Worm (Caenorhabditis elegans) whole organism, mixed stage, embryonic: ENCODE results near the gene ZK1240.9.
A peak's percentile ranks its signal among the peaks of the same experiment; 100 is the strongest.
"Not testable (repeated sequence)": the region's sequence is repeated elsewhere in the genome, so short reads cannot be mapped to it uniquely, and the experiment has no call there.

Experiments
- M03D4.4 ChIP-seq: sonication (generic microtip); optimal IDR thresholded peaks from 2 replicates; lab custom pipeline; 2017; ENCODE audit warnings: mild to moderate bottlenecking, missing genetic modification characterization, missing compliant biosample characterization
- blmp-1 ChIP-seq: fragments of 150-350 bp; optimal IDR thresholded peaks from 2 replicates; lab custom pipeline; 2014; ENCODE audit warnings: missing biosample characterization, missing genetic modification characterization
- ceh-39 ChIP-seq: fragments of 150-350 bp; optimal IDR thresholded peaks from 2 replicates; lab custom pipeline; 2014; ENCODE audit warnings: missing biosample characterization, missing genetic modification characterization
- ceh-43 ChIP-seq: fragments of 200-800 bp; sonication (Bioruptor generic); optimal IDR thresholded peaks from 2 replicates; lab custom pipeline; 2018; ENCODE audit warnings: mild to moderate bottlenecking, missing genetic modification characterization, moderate library complexity, missing compliant biosample characterization
- ceh-83 ChIP-seq: fragments of 200-800 bp; sonication (Bioruptor generic); optimal IDR thresholded peaks from 2 replicates; lab custom pipeline; 2018; ENCODE audit warnings: mild to moderate bottlenecking, missing genetic modification characterization, missing compliant biosample characterization
- ces-1 ChIP-seq: fragments of 150-350 bp; optimal IDR thresholded peaks from 2 replicates; lab custom pipeline; 2014; ENCODE audit warnings: missing biosample characterization, missing genetic modification reagents, missing genetic modification characterization
- drap-1 ChIP-seq: fragments of 200-800 bp; sonication (Bioruptor generic); optimal IDR thresholded peaks from 3 replicates; lab custom pipeline; 2018; ENCODE audit warnings: mild to moderate bottlenecking, missing genetic modification characterization, missing compliant biosample characterization
- elt-1 ChIP-seq: sonication (generic microtip); optimal IDR thresholded peaks from 2 replicates; lab custom pipeline; 2017; ENCODE audit warnings: missing genetic modification characterization, mild to moderate bottlenecking, missing compliant biosample characterization, antibody characterized with exemption, moderate library complexity, borderline replicate concordance; ENCODE audit not compliant: insufficient read depth
- elt-3 ChIP-seq: fragments of 150-350 bp; optimal IDR thresholded peaks from 2 replicates; lab custom pipeline; 2014; ENCODE audit warnings: missing biosample characterization, missing genetic modification characterization
- ham-2 ChIP-seq: fragments of 200-800 bp; sonication (Bioruptor generic); optimal IDR thresholded peaks from 2 replicates; lab custom pipeline; 2018; ENCODE audit warnings: mild to moderate bottlenecking, missing genetic modification characterization, missing compliant biosample characterization
- lin-13 ChIP-seq: fragments of 150-350 bp; optimal IDR thresholded peaks from 2 replicates; lab custom pipeline; 2014; ENCODE audit warnings: missing biosample characterization, missing genetic modification characterization
- lin-32 ChIP-seq: fragments of 200-800 bp; sonication (Bioruptor generic); optimal IDR thresholded peaks from 2 replicates; lab custom pipeline; 2018; ENCODE audit warnings: mild to moderate bottlenecking, missing genetic modification characterization, missing compliant biosample characterization
- lsy-2 ChIP-seq: fragments of 150-350 bp; optimal IDR thresholded peaks from 2 replicates; lab custom pipeline; 2014; ENCODE audit warnings: missing biosample characterization, missing genetic modification characterization
- mep-1 ChIP-seq: fragments of 150-350 bp; optimal IDR thresholded peaks from 2 replicates; lab custom pipeline; 2017; ENCODE audit warnings: missing biosample characterization, missing genetic modification reagents, missing genetic modification characterization, inconsistent platforms
- mls-2 ChIP-seq: sonication (generic microtip); optimal IDR thresholded peaks from 2 replicates; lab custom pipeline; 2016; ENCODE audit warnings: mild to moderate bottlenecking, missing genetic modification characterization, moderate library complexity, missing compliant biosample characterization
- nhr-12 ChIP-seq: fragments of 150-350 bp; optimal IDR thresholded peaks from 2 replicates; lab custom pipeline; 2014; ENCODE audit warnings: missing biosample characterization, missing genetic modification characterization
- nhr-2 ChIP-seq: fragments of 150-350 bp; optimal IDR thresholded peaks from 2 replicates; lab custom pipeline; 2014; ENCODE audit warnings: missing biosample characterization, missing genetic modification characterization
- nhr-237 ChIP-seq: fragments of 150-350 bp; optimal IDR thresholded peaks from 2 replicates; lab custom pipeline; 2014; ENCODE audit warnings: missing biosample characterization, missing genetic modification characterization
- nhr-28 ChIP-seq: fragments of 150-350 bp; optimal IDR thresholded peaks from 2 replicates; lab custom pipeline; 2014; ENCODE audit warnings: missing biosample characterization, missing genetic modification characterization
- nhr-76 ChIP-seq: sonication (generic microtip); optimal IDR thresholded peaks from 2 replicates; lab custom pipeline; 2017; ENCODE audit warnings: missing biosample characterization, missing genetic modification characterization
- pha-4 ChIP-seq: fragments of 150-350 bp; optimal IDR thresholded peaks from 2 replicates; lab custom pipeline; 2018; ENCODE audit warnings: missing biosample characterization, missing genetic modification reagents, missing genetic modification characterization
- sem-2 ChIP-seq: fragments of 200-800 bp; sonication (Bioruptor generic); optimal IDR thresholded peaks from 2 replicates; lab custom pipeline; 2018; ENCODE audit warnings: mild to moderate bottlenecking, missing genetic modification characterization, missing compliant biosample characterization
- snpc-4 ChIP-seq: fragments of 150-350 bp; optimal IDR thresholded peaks from 2 replicates; lab custom pipeline; 2014; ENCODE audit warnings: missing biosample characterization, missing genetic modification characterization
- sptf-1 ChIP-seq: sonication (generic microtip); optimal IDR thresholded peaks from 2 replicates; lab custom pipeline; 2017; ENCODE audit warnings: mild to moderate bottlenecking, missing genetic modification characterization, moderate library complexity, missing compliant biosample characterization
- tbx-8 ChIP-seq: fragments of 200-800 bp; sonication (Bioruptor generic); optimal IDR thresholded peaks from 2 replicates; lab custom pipeline; 2018; ENCODE audit warnings: mild to moderate bottlenecking, missing genetic modification characterization, moderate library complexity, missing compliant biosample characterization
- unc-120 ChIP-seq: sonication (generic microtip); optimal IDR thresholded peaks from 2 replicates; lab custom pipeline; 2017; ENCODE audit warnings: missing genetic modification characterization, missing compliant biosample characterization; ENCODE audit not compliant: poor library complexity, severe bottlenecking
- unc-39 ChIP-seq: fragments of 150-350 bp; optimal IDR thresholded peaks from 2 replicates; lab custom pipeline; 2014; ENCODE audit warnings: missing biosample characterization, missing genetic modification characterization
- unc-62 ChIP-seq: fragments of 150-350 bp; optimal IDR thresholded peaks from 2 replicates; lab custom pipeline; 2014; ENCODE audit warnings: missing biosample characterization, missing genetic modification reagents, missing genetic modification characterization
- zip-8 ChIP-seq: fragments of 150-350 bp; optimal IDR thresholded peaks from 2 replicates; lab custom pipeline; 2014; ENCODE audit warnings: missing biosample characterization, missing genetic modification characterization
- ztf-11 ChIP-seq: fragments of 150-350 bp; optimal IDR thresholded peaks from 2 replicates; lab custom pipeline; 2014; ENCODE audit warnings: missing biosample characterization, missing genetic modification characterization

ZK1240.9 gene

ce11 chrII:2282599-2282998 lies 35.4 kb upstream of the ZK1240.9 start, which contains the start of gene K09F6.9:
K09F6.9 (minus strand) TSS chrII:2282699.
- TF ChIP-seq nhr-237; sptf-1 (tag; lab: Kevin White, UChicago); ceh-43: not testable (repeated sequence)

DNA sequence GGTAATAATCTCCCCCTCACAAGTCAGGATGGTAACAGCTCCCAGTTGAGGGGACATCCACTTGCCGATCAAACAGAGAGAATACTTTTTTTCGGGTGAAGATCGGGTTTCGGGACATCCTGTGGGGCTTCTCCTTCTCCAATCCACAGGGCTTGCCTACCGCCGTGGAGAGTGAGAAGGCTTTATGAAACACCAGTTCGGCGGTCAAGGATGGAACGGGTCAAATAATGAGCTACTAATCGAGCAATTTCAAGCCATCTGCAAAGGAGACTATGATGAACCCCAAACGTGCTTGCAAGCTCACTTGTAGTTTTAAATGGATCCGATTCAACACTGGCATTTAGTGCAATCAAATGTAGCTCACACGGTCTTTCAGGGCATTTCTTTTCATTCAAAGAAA lies 33.3 kb upstream of the ZK1240.9 start:
- TF ChIP-seq nhr-28, result no peak
- TF ChIP-seq blmp-1 (tag; lab: Kevin White, UChicago), result no peak
- no peak for TF ChIP-seq ztf-11 (tag; lab: Kevin White, UChicago)
- TF ChIP-seq nhr-2 (tag; lab: Kevin White, UChicago), result no peak
- no peak for TF ChIP-seq M03D4.4 (tag; lab: Kevin White, UChicago)
- TF ChIP-seq ham-2 (GFP tag; lab: Kevin White, UChicago), result no peak
- no peak for TF ChIP-seq ceh-83

DNA sequence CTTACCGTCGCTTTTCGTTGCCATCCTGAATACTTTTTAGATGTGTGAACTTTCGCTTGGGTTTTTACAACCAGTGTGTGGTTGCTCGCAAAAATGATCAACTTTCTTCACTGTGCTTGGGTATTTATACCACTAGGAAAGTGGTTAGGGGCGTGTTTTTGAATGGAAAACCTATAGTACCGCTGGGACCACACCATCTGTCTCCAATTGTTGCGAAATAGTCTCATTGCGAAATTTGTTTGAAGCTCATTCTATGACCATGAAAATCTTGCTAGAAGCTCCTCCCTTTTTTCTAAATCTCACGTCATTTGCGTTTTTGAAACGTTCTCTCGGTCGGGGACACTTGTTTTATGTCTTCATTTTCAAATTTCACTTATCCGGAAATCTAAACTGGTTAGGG lies 29.2 kb upstream of the ZK1240.9 start, which contains the start of the genes K09F6.10 and K09F6.13:
TSS of gene K09F6.10 (minus strand) at position 86 of the 400 bp plus-strand sequence.
TSS of gene K09F6.13 (plus strand) at position 317 of the 400 bp plus-strand sequence.
- TF ChIP-seq snpc-4 (tag; lab: Kevin White, UChicago) (no peak), unc-39 (no peak), mep-1 (tag; lab: Kevin White, UChicago) (no peak), unc-120 (tag; lab: Kevin White, UChicago) (no peak), ceh-43 (no peak), ham-2 (GFP tag; lab: Kevin White, UChicago) (no peak), sem-2 (no peak)

ce11 chrII:2289441-2289840 lies 28.5 kb upstream of the ZK1240.9 start:
- no peak for TF ChIP-seq unc-39
- TF ChIP-seq zip-8 (tag; lab: Kevin White, UChicago), result no peak
- no peak for TF ChIP-seq sptf-1 (tag; lab: Kevin White, UChicago)
- peak; percentile 19 for TF ChIP-seq lin-32 (GFP tag; lab: Kevin White, UChicago)
- no peak for TF ChIP-seq lsy-2 (tag; lab: Kevin White, UChicago)
- no peak for TF ChIP-seq unc-120 (tag; lab: Kevin White, UChicago)

ce11 chrII:2292027-2292426 lies 26.0 kb upstream of the ZK1240.9 start, which contains the start of gene K09F6.7:
K09F6.7 (minus strand) TSS chrII:2292127.
- TF ChIP-seq nhr-12 (tag; lab: Kevin White, UChicago) (no peak), elt-1 (tag; lab: Kevin White, UChicago) (no peak), nhr-237 (no peak), pha-4 (tag; lab: Kevin White, UChicago) (no peak), nhr-2 (tag; lab: Kevin White, UChicago) (no peak), drap-1 (GFP tag; lab: Kevin White, UChicago) (no peak), ham-2 (GFP tag; lab: Kevin White, UChicago) (no peak), nhr-28 (no peak), mls-2 (tag; lab: Kevin White, UChicago) (no peak), lin-32 (GFP tag; lab: Kevin White, UChicago) (no peak), zip-8 (tag; lab: Kevin White, UChicago) (no peak), tbx-8 (GFP tag; lab: Kevin White, UChicago) (no peak), elt-3 (no peak), sem-2 (no peak), ceh-43 (no peak)

ce11 chrII:2292549-2292948 lies 25.4 kb upstream of the ZK1240.9 start:
- TF ChIP-seq ceh-43, result no peak
- TF ChIP-seq lin-13 (tag; lab: Kevin White, UChicago), result no peak
- TF ChIP-seq mls-2 (tag; lab: Kevin White, UChicago), result no peak
- TF ChIP-seq unc-39, result no peak
- TF ChIP-seq lin-32 (GFP tag; lab: Kevin White, UChicago), result no peak
- no peak for TF ChIP-seq zip-8 (tag; lab: Kevin White, UChicago)
- TF ChIP-seq pha-4 (tag; lab: Kevin White, UChicago), result no peak
- no peak for TF ChIP-seq ztf-11 (tag; lab: Kevin White, UChicago)
- no peak for TF ChIP-seq blmp-1 (tag; lab: Kevin White, UChicago)
- TF ChIP-seq nhr-28, result no peak
- no peak for TF ChIP-seq ceh-83
- no peak for TF ChIP-seq nhr-237
- TF ChIP-seq sptf-1 (tag; lab: Kevin White, UChicago), result no peak
- TF ChIP-seq ces-1, result no peak
- no peak for TF ChIP-seq drap-1 (GFP tag; lab: Kevin White, UChicago)
- TF ChIP-seq nhr-76 (tag; lab: Kevin White, UChicago), result no peak
- no peak for TF ChIP-seq ceh-39
- no peak for TF ChIP-seq unc-62 (GFP tag; lab: Kevin White, UChicago)
- TF ChIP-seq lsy-2 (tag; lab: Kevin White, UChicago), result no peak
